Worm (Caenorhabditis elegans) whole organism, L2 larva: Measurements from ENCODE around the gene vha-7.

Experiments
- aly-2 ChIP-seq: fragments of 150-350 bp; optimal IDR thresholded peaks from 2 replicates; lab custom pipeline; 2014; ENCODE audit warnings: missing biosample characterization, missing genetic modification characterization
- ama-1 ChIP-seq: fragments of 150-350 bp; optimal IDR thresholded peaks from 2 replicates; lab custom pipeline; 2018; ENCODE audit warnings: inconsistent platforms
- lin-39 ChIP-seq: fragments of 150-350 bp; optimal IDR thresholded peaks from 2 replicates; lab custom pipeline; 2014; ENCODE audit warnings: missing biosample characterization, missing genetic modification reagents, missing genetic modification characterization
- nhr-11 ChIP-seq: fragments of 150-350 bp; optimal IDR thresholded peaks from 2 replicates; lab custom pipeline; 2014; ENCODE audit warnings: missing biosample characterization, missing genetic modification characterization
- nhr-12 ChIP-seq: fragments of 150-350 bp; optimal IDR thresholded peaks from 2 replicates; lab custom pipeline; 2014; ENCODE audit warnings: missing biosample characterization, missing genetic modification characterization
- nhr-237 ChIP-seq: fragments of 150-350 bp; optimal IDR thresholded peaks from 2 replicates; lab custom pipeline; 2014; ENCODE audit warnings: missing biosample characterization, missing genetic modification characterization
- snpc-4 ChIP-seq: fragments of 150-350 bp; optimal IDR thresholded peaks from 2 replicates; lab custom pipeline; 2014; ENCODE audit warnings: missing biosample characterization, missing genetic modification characterization

DNA sequence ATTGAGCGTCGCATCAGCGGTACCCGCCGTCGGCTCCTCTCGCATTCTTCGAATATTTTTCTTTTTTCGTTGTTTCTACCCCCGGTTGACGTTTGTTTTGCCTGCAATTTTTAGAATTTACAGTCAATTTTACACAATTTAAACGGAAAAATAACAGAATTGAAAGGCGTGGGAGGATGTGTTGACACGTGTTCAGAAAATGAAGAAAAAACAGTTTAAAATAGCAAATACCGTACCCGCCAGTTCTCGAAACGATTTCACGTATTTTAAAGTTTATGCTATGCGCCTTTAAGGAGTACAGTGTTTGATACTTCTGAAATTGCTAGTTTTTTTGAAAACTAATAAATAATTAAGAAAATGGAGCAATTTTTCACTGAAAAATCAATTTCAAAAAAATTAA lies 9.3 kb upstream of the vha-7 start, which contains the start of gene ark-1:
- TF ChIP-seq aly-2 (tag; lab: Kevin White, UChicago) (no peak), snpc-4 (no peak), nhr-12 (no peak), nhr-11 (tag; lab: Kevin White, UChicago) (no peak), nhr-237 (tag; lab: Kevin White, UChicago) (no peak), lin-39 (no peak), ama-1 (lab: Kevin White, UChicago) (no peak)
